Fruit fly (Drosophila melanogaster) whole organism, embryonic: ENCODE results near the gene Tomosyn.

Source experiments
- ATbp ChIP-seq: fragments of 200-800 bp; sonication (Bioruptor generic); optimal IDR thresholded peaks from 2 replicates; lab custom pipeline; 2017; ENCODE audit warnings: missing biosample characterization, mild to moderate bottlenecking, missing genetic modification characterization, missing genetic modification reagents
- Atf6 ChIP-seq: fragments of 200-800 bp; sonication (Bioruptor generic); IDR thresholded peaks from 2 replicates; pipeline ENCODE4 v1.3.6; 2022; ENCODE audit warnings: missing biosample characterization, missing genetic modification characterization
- Bgb ChIP-seq: fragments of 200-800 bp; sonication (Bioruptor generic); IDR thresholded peaks from 2 replicates; pipeline ENCODE4 v1.3.6; 2022; ENCODE audit warnings: missing biosample characterization, missing genetic modification characterization; ENCODE audit not compliant: partially characterized antibody
- Blimp-1 ChIP-seq: fragments of 200-800 bp; sonication (Bioruptor generic); optimal IDR thresholded peaks from 3 replicates; lab custom pipeline; 2018; ENCODE audit warnings: missing biosample characterization, missing genetic modification characterization, mild to moderate bottlenecking, moderate library complexity, missing genetic modification reagents
- BtbVII ChIP-seq: fragments of 200-800 bp; sonication (Bioruptor generic); optimal IDR thresholded peaks from 3 replicates; lab custom pipeline; 2017; ENCODE audit warnings: missing biosample characterization, mild to moderate bottlenecking, missing genetic modification characterization
- C15 ChIP-seq: fragments of 200-800 bp; sonication (Bioruptor generic); IDR thresholded peaks from 3 replicates; pipeline ENCODE4 v1.3.6; 2022; ENCODE audit warnings: missing biosample characterization, missing genetic modification characterization
- CG10267 ChIP-seq: fragments of 200-800 bp; sonication (Bioruptor generic); optimal IDR thresholded peaks from 2 replicates; lab custom pipeline; 2018; ENCODE audit warnings: missing biosample characterization, mild to moderate bottlenecking, missing genetic modification characterization, moderate library complexity
- CG12071 ChIP-seq: fragments of 200-800 bp; sonication (Bioruptor generic); optimal IDR thresholded peaks from 3 replicates; lab custom pipeline; 2018; ENCODE audit warnings: missing biosample characterization, mild to moderate bottlenecking, missing genetic modification characterization
- CG13775 ChIP-seq: fragments of 200-800 bp; sonication (Bioruptor generic); optimal IDR thresholded peaks from 3 replicates; lab custom pipeline; 2017; ENCODE audit warnings: missing biosample characterization, mild to moderate bottlenecking, missing genetic modification characterization
- CG15269 ChIP-seq: fragments of 200-800 bp; sonication (Bioruptor generic); optimal IDR thresholded peaks from 2 replicates; lab custom pipeline; 2018; ENCODE audit warnings: missing biosample characterization, mild to moderate bottlenecking, missing genetic modification characterization, moderate library complexity
- CG1529 ChIP-seq: fragments of 200-800 bp; sonication (Bioruptor generic); optimal IDR thresholded peaks from 3 replicates; lab custom pipeline; 2018; ENCODE audit warnings: missing biosample characterization, missing genetic modification characterization
- CG15601 ChIP-seq: fragments of 200-800 bp; sonication (Bioruptor generic); optimal IDR thresholded peaks from 3 replicates; lab custom pipeline; 2019; ENCODE audit warnings: missing biosample characterization, mild to moderate bottlenecking, missing genetic modification characterization, moderate library complexity
- CG17359 ChIP-seq: fragments of 200-800 bp; sonication (Bioruptor generic); optimal IDR thresholded peaks from 3 replicates; lab custom pipeline; 2018; ENCODE audit warnings: missing biosample characterization, mild to moderate bottlenecking, missing genetic modification characterization, moderate library complexity
- CG17568 ChIP-seq: fragments of 200-800 bp; sonication (Bioruptor generic); optimal IDR thresholded peaks from 2 replicates; lab custom pipeline; 2018; ENCODE audit warnings: missing biosample characterization, mild to moderate bottlenecking, missing genetic modification characterization, moderate library complexity
- CG18262 ChIP-seq: fragments of 200-800 bp; optimal IDR thresholded peaks from 3 replicates; lab custom pipeline; 2019; ENCODE audit warnings: missing biosample characterization, mild to moderate bottlenecking, missing genetic modification characterization, moderate library complexity
- CG18599 ChIP-seq: fragments of 200-800 bp; sonication (Bioruptor generic); optimal IDR thresholded peaks from 3 replicates; lab custom pipeline; 2017; ENCODE audit warnings: missing biosample characterization, missing genetic modification characterization, mild to moderate bottlenecking, moderate library complexity, missing genetic modification reagents
- CG2202 ChIP-seq: fragments of 200-800 bp; sonication (Bioruptor generic); optimal IDR thresholded peaks from 2 replicates; lab custom pipeline; 2018; ENCODE audit warnings: missing biosample characterization, mild to moderate bottlenecking, missing genetic modification characterization
- CG2712 ChIP-seq: fragments of 200-800 bp; optimal IDR thresholded peaks from 3 replicates; lab custom pipeline; 2019; ENCODE audit warnings: missing biosample characterization, mild to moderate bottlenecking, missing genetic modification characterization, moderate library complexity
- CG3065 ChIP-seq: fragments of 200-800 bp; sonication (Bioruptor generic); optimal IDR thresholded peaks from 2 replicates; lab custom pipeline; 2016; ENCODE audit warnings: missing biosample characterization, missing genetic modification characterization
- CG8290 ChIP-seq, 3 experiments: fragments of 200-800 bp; sonication (Bioruptor generic); optimal IDR thresholded peaks; 2 replicates each; lab custom pipeline; 2016 to 2019; ENCODE audit warnings: missing biosample characterization in 3 of 3, missing genetic modification characterization in 3 of 3, mild to moderate bottlenecking in 2 of 3, moderate library complexity in 1 of 3
- CG8924 ChIP-seq: fragments of 200-800 bp; optimal IDR thresholded peaks from 3 replicates; lab custom pipeline; 2019; ENCODE audit warnings: missing biosample characterization, mild to moderate bottlenecking, missing genetic modification characterization, moderate library complexity
- D ChIP-seq, 2 experiments: fragments of 200-800 bp in 1 of 2; fragments of >200 bp in 1 of 2; sonication (Bioruptor generic) in 1 of 2; optimal IDR thresholded peaks; 2 replicates in 1 of 2; 3 replicates in 1 of 2; lab custom pipeline; 2017; ENCODE audit warnings: mild to moderate bottlenecking in 1 of 2, missing biosample characterization in 1 of 2, missing genetic modification characterization in 1 of 2, missing genetic modification reagents in 1 of 2
- D19A ChIP-seq: fragments of 200-800 bp; optimal IDR thresholded peaks from 3 replicates; lab custom pipeline; 2019; ENCODE audit warnings: missing biosample characterization, mild to moderate bottlenecking, missing genetic modification characterization, moderate library complexity
- Drgx ChIP-seq: fragments of 200-800 bp; sonication (Bioruptor generic); IDR thresholded peaks from 2 replicates; pipeline ENCODE4 v1.3.6; 2022; ENCODE audit warnings: missing biosample characterization, missing genetic modification characterization
- Mrtf ChIP-seq: fragments of 200-800 bp; sonication (Bioruptor generic); IDR thresholded peaks from 3 replicates; pipeline ENCODE4 v1.3.6; 2022; ENCODE audit warnings: missing biosample characterization, missing genetic modification characterization
- PHDP ChIP-seq: fragments of 200-800 bp; sonication (Bioruptor generic); optimal IDR thresholded peaks from 3 replicates; lab custom pipeline; 2018; ENCODE audit warnings: missing biosample characterization, mild to moderate bottlenecking, missing genetic modification characterization, moderate library complexity
- Sry-β ChIP-seq: fragments of 200-800 bp; sonication (Bioruptor generic); optimal IDR thresholded peaks from 2 replicates; lab custom pipeline; 2018; ENCODE audit warnings: missing biosample characterization, mild to moderate bottlenecking, missing genetic modification characterization, moderate library complexity
- Trl ChIP-seq, 3 experiments: fragments of >200 bp in 2 of 3; fragments of 200-800 bp in 1 of 3; sonication (Bioruptor generic) in 1 of 3; optimal IDR thresholded peaks; 2 replicates in 1 of 3; 3 replicates in 2 of 3; lab custom pipeline; 2016 to 2017; ENCODE audit warnings: missing biosample characterization in 1 of 3, missing genetic modification characterization in 1 of 3
- Xbp1 ChIP-seq: fragments of 200-800 bp; sonication (Bioruptor generic); optimal IDR thresholded peaks from 3 replicates; lab custom pipeline; 2016; ENCODE audit warnings: missing biosample characterization, mild to moderate bottlenecking, missing genetic modification characterization
- btn ChIP-seq: fragments of 200-800 bp; sonication (Bioruptor generic); optimal IDR thresholded peaks from 2 replicates; lab custom pipeline; 2016; ENCODE audit warnings: missing biosample characterization, missing genetic modification characterization
- cg ChIP-seq: fragments of 200-800 bp; sonication (Bioruptor generic); optimal IDR thresholded peaks from 3 replicates; lab custom pipeline; 2019; ENCODE audit warnings: missing biosample characterization, mild to moderate bottlenecking, missing genetic modification characterization, moderate library complexity
- crol ChIP-seq: fragments of 200-800 bp; sonication (Bioruptor generic); IDR thresholded peaks from 2 replicates; pipeline ENCODE4 v1.3.6; 2022; ENCODE audit warnings: missing biosample characterization, missing genetic modification characterization
- cwo ChIP-seq: fragments of 200-800 bp; sonication (Bioruptor generic); optimal IDR thresholded peaks from 3 replicates; lab custom pipeline; 2017; ENCODE audit warnings: missing biosample characterization, missing genetic modification characterization, mild to moderate bottlenecking, moderate library complexity, missing genetic modification reagents
- ewg ChIP-seq: fragments of 200-800 bp; sonication (Bioruptor generic); optimal IDR thresholded peaks from 3 replicates; lab custom pipeline; 2017; ENCODE audit warnings: mild to moderate bottlenecking, missing biosample characterization, missing genetic modification reagents, missing genetic modification characterization
- fu2 ChIP-seq: fragments of 200-800 bp; sonication (Bioruptor generic); optimal IDR thresholded peaks from 2 replicates; lab custom pipeline; 2016; ENCODE audit warnings: missing biosample characterization, missing genetic modification characterization
- gcm ChIP-seq: fragments of 200-800 bp; sonication (Bioruptor generic); optimal IDR thresholded peaks from 2 replicates; lab custom pipeline; 2019; ENCODE audit warnings: missing biosample characterization, mild to moderate bottlenecking, missing genetic modification characterization, moderate library complexity
- knrl ChIP-seq: fragments of 200-800 bp; sonication (Bioruptor generic); IDR thresholded peaks from 3 replicates; pipeline ENCODE4 v1.3.6; 2022; ENCODE audit warnings: missing biosample characterization, missing genetic modification characterization; ENCODE audit not compliant: partially characterized antibody
- lola ChIP-seq, 3 experiments: fragments of >200 bp in 2 of 3; fragments of 200-800 bp in 1 of 3; sonication (Bioruptor generic) in 1 of 3; optimal IDR thresholded peaks; 2 replicates each; lab custom pipeline; 2017 to 2019; ENCODE audit warnings: missing biosample characterization in 3 of 3, missing genetic modification characterization in 3 of 3, mild to moderate bottlenecking in 1 of 3, moderate library complexity in 1 of 3
- nom ChIP-seq: fragments of 200-800 bp; sonication (Bioruptor generic); optimal IDR thresholded peaks from 2 replicates; lab custom pipeline; 2017; ENCODE audit warnings: missing biosample characterization, missing genetic modification characterization, mild to moderate bottlenecking, moderate library complexity, missing genetic modification reagents
- pfk ChIP-seq: fragments of 200-800 bp; sonication (Bioruptor generic); optimal IDR thresholded peaks from 2 replicates; lab custom pipeline; 2018; ENCODE audit warnings: missing biosample characterization, mild to moderate bottlenecking, missing genetic modification characterization, moderate library complexity
- pita ChIP-seq: fragments of 200-800 bp; sonication (Bioruptor generic); optimal IDR thresholded peaks from 2 replicates; lab custom pipeline; 2017; ENCODE audit warnings: missing biosample characterization, mild to moderate bottlenecking, missing genetic modification characterization
- prd ChIP-seq, 3 experiments: fragments of >200 bp in 2 of 3; fragments of 200-800 bp in 1 of 3; sonication (Bioruptor generic) in 1 of 3; optimal IDR thresholded peaks in 2 of 3; IDR thresholded peaks in 1 of 3; 2 replicates in 2 of 3; 3 replicates in 1 of 3; pipeline versions ENCODE4 v1.3.6 to Lab custom; 2017 to 2022; ENCODE audit warnings: missing biosample characterization in 1 of 3, missing genetic modification characterization in 1 of 3
- repo ChIP-seq: fragments of 200-800 bp; sonication (Bioruptor generic); optimal IDR thresholded peaks from 2 replicates; lab custom pipeline; 2016; ENCODE audit warnings: missing biosample characterization, missing genetic modification characterization
- sd ChIP-seq: fragments of 200-800 bp; sonication (Bioruptor generic); optimal IDR thresholded peaks from 3 replicates; lab custom pipeline; 2018; ENCODE audit warnings: missing biosample characterization, mild to moderate bottlenecking, missing genetic modification characterization, moderate library complexity
- sr ChIP-seq: fragments of 200-800 bp; sonication (Bioruptor generic); IDR thresholded peaks from 3 replicates; pipeline ENCODE4 v1.3.6; 2022; ENCODE audit warnings: missing biosample characterization, missing genetic modification characterization

The Tomosyn gene

DNA sequence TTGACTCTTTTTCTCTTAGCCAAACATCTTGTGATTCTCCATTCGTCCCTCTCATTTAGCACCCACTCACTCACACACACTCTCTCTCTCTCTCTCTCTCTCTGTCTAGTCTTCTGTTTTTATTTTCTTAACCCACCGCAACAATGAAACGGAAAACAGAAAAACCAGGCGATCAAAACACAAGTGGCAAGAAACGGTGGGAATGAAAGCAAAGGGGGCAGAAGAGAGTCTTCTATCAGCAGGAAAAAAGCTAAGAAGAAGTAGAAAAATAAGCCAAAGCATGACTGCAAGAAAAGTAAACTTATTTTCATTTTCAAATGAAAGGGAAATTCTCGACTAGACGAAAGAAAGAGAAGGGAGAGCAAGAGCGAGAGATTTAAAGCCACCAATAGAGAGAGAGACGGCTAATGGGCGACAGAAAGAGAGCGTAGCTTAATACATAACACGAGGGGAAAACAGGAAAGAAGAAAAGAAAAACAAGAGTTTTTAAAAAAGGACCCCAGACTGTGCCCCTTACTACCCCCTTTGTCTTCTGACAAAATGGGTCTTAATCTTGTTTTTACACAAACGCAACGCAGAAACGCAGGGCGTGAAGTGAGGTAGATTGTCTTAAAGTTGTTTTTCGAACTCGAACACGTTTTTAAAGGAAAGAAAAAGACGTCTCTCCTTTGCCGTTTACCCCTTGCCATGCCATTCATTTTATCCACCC is 42.6 kb downstream of the Tomosyn start (continued):
- TF ChIP-seq CG2202 (tag; lab: Kevin White, UChicago) = peak; percentile 26
- TF ChIP-seq Trl (optimal IDR thresholded peaks at IDR 0.05; lab: Kevin White, UChicago) = peak; percentile 42 to 78
- TF ChIP-seq Trl (GFP tag; optimal IDR thresholded peaks at IDR 0.05; lab: Kevin White, UChicago) = no peak
- peak; percentile 15 for TF ChIP-seq Sry-β
- TF ChIP-seq PHDP (tag; lab: Kevin White, UChicago) = no peak
- TF ChIP-seq Bgb (GFP tag; lab: Robert Waterston, UW) = no peak
- peak; percentile 77 for TF ChIP-seq pfk (GFP tag; lab: Kevin White, UChicago)
- TF ChIP-seq gcm (GFP tag; lab: Kevin White, UChicago) = peak; percentile 20
- TF ChIP-seq CG17568 (GFP tag; lab: Kevin White, UChicago) = peak; percentile 4
- TF ChIP-seq D19A (tag; lab: Kevin White, UChicago) = peak; percentile 26
- TF ChIP-seq CG15269 (tag; lab: Kevin White, UChicago) = no peak
- TF ChIP-seq knrl (GFP tag; lab: Robert Waterston, UW) = no peak
- TF ChIP-seq nom = peak; percentile 91
- peak; percentile 23 for TF ChIP-seq CG15601 (tag; lab: Kevin White, UChicago)
- no peak for TF ChIP-seq sr (GFP tag; lab: Robert Waterston, UW)
- TF ChIP-seq CG10267 (tag; lab: Kevin White, UChicago) = peak; percentile 6
- no peak for TF ChIP-seq CG8290 (GFP tag; optimal IDR thresholded peaks at IDR 0.05; lab: Kevin White, UChicago)
- TF ChIP-seq CG8290 (tag; optimal IDR thresholded peaks at IDR 0.05; lab: Kevin White, UChicago) = peak in 1 of 2 experiments; percentile 46
- no peak for TF ChIP-seq CG3065
- TF ChIP-seq CG18262 (tag; lab: Kevin White, UChicago) = peak; percentile 41
- no peak for TF ChIP-seq CG18599 (GFP tag; lab: Kevin White, UChicago)
- TF ChIP-seq crol (GFP tag; lab: Robert Waterston, UW) = 0 out of 2 replicates have a peak, but pooled peaks have one; percentile 12
- peak; percentile 15 for TF ChIP-seq CG2712
- TF ChIP-seq D (optimal IDR thresholded peaks at IDR 0.05; lab: Kevin White, UChicago) = no peak
- peak; percentile 14 for TF ChIP-seq D (GFP tag; optimal IDR thresholded peaks at IDR 0.05; lab: Kevin White, UChicago)
- TF ChIP-seq lola (GFP tag; optimal IDR thresholded peaks at IDR 0.05; lab: Kevin White, UChicago) = peak in 1 of 3 experiments; percentile 34
- TF ChIP-seq CG8924 = peak; percentile 1
- TF ChIP-seq, all 482 proteins: peak for 38

- TF ChIP-seq CG17359 (tag; lab: Kevin White, UChicago) (peak; percentile 26), Mrtf (GFP tag; lab: Robert Waterston, UW) (no peak), btn (GFP tag; lab: Kevin White, UChicago) (no peak), Drgx (GFP tag; lab: Robert Waterston, UW) (peak; percentile 47; the same call in 1 of the 2 replicates), C15 (GFP tag; lab: Robert Waterston, UW) (no peak), pita (no peak), cwo (GFP tag; lab: Kevin White, UChicago) (no peak), BtbVII (GFP tag; lab: Kevin White, UChicago) (no peak), ATbp (no peak), Atf6 (GFP tag; lab: Robert Waterston, UW) (no peak), sd (tag; lab: Kevin White, UChicago) (no peak), CG12071 (GFP tag; lab: Kevin White, UChicago) (no peak), CG13775 (GFP tag; lab: Kevin White, UChicago) (no peak), repo (GFP tag; lab: Kevin White, UChicago) (no peak), nom (peak; percentile 81), Xbp1 (GFP tag; lab: Kevin White, UChicago) (peak; percentile 2), Blimp-1 (GFP tag; lab: Kevin White, UChicago) (peak; percentile 48), fu2 (GFP tag; lab: Kevin White, UChicago) (no peak), CG1529 (GFP tag; lab: Kevin White, UChicago) (no peak), ewg (no peak), prd (optimal IDR thresholded peaks at IDR 0.05; lab: Kevin White, UChicago) (no peak), prd (GFP tag; IDR thresholded peaks at IDR 0.05; lab: Robert Waterston, UW) (0 out of 3 replicates have a peak, but pooled peaks have one; percentile 12), cg (GFP tag; lab: Kevin White, UChicago) (no peak), CG18262 (tag; lab: Kevin White, UChicago) (no peak)
Measured at dm6 chrX:12675284-12675683, 43.9 kb downstream of the Tomosyn start.
